Worm (Caenorhabditis elegans): ENCODE measurements around the gene cku-80.

- TF ChIP-seq ets-4 (GFP tag; optimal IDR thresholded peaks at IDR 0.05) (no peak), nfyb-1 (GFP tag; IDR thresholded peaks at IDR 0.05) (no peak), dpl-1 (GFP tag; optimal IDR thresholded peaks at IDR 0.05) (no peak), lin-54 (GFP tag; optimal IDR thresholded peaks at IDR 0.05) (no peak), unc-62 (GFP tag; optimal IDR thresholded peaks at IDR 0.05) (no peak), somi-1 (GFP tag; optimal IDR thresholded peaks at IDR 0.05) (no peak)
These were observed 15.3 kb upstream of the cku-80 start, which contains the start of the genes R07E5.17 and snfc-5 for ce11 chrIII:4404339-4404836.

All from whole organism, young adult.